Fruit fly (Drosophila melanogaster) whole organism, wandering third instar larva: Measurements from ENCODE around the gene Vps37B.
A peak's percentile ranks its signal among the peaks of the same experiment; 100 is the strongest.

Experiments used
- CG9705 ChIP-seq: fragments of 200-800 bp; sonication (Bioruptor generic); optimal IDR thresholded peaks from 2 replicates; lab custom pipeline; 2018; ENCODE audit warnings: missing biosample characterization, mild to moderate bottlenecking, missing genetic modification characterization
- Dfd ChIP-seq: fragments of >200 bp; optimal IDR thresholded peaks from 2 replicates; lab custom pipeline; 2017; ENCODE audit warnings: missing biosample characterization, missing genetic modification characterization
- Dif ChIP-seq: fragments of 200-275, 200-300 bp; sonication (Bioruptor generic); optimal IDR thresholded peaks from 2 replicates; lab custom pipeline; 2018; ENCODE audit warnings: missing biosample characterization, missing genetic modification characterization; ENCODE audit not compliant: partially characterized antibody
- Hr78 ChIP-seq: fragments of >200 bp; optimal IDR thresholded peaks from 2 replicates; lab custom pipeline; 2017; ENCODE audit warnings: missing biosample characterization, missing genetic modification characterization
- Jra ChIP-seq: sonication (Bioruptor generic); optimal IDR thresholded peaks from 2 replicates; lab custom pipeline; 2016; ENCODE audit warnings: missing biosample characterization, missing genetic modification characterization
- OdsH ChIP-seq: fragments of 200-800 bp; sonication (Bioruptor generic); optimal IDR thresholded peaks from 2 replicates; lab custom pipeline; 2016; ENCODE audit warnings: missing biosample characterization, mild to moderate bottlenecking, missing genetic modification characterization
- dmrt93B ChIP-seq: fragments of 200-800 bp; sonication (Bioruptor generic); optimal IDR thresholded peaks from 2 replicates; lab custom pipeline; 2018; ENCODE audit warnings: missing biosample characterization, mild to moderate bottlenecking, missing genetic modification characterization
- h ChIP-seq: fragments of 200-800 bp; sonication (Bioruptor generic); optimal IDR thresholded peaks from 3 replicates; lab custom pipeline; 2016; ENCODE audit warnings: missing biosample characterization, mild to moderate bottlenecking, missing genetic modification characterization
- jim ChIP-seq: fragments of 175-275, 200-325 bp; sonication (Bioruptor generic); optimal IDR thresholded peaks from 2 replicates; lab custom pipeline; 2016; ENCODE audit warnings: missing biosample characterization, mild to moderate bottlenecking, missing genetic modification characterization
- psq ChIP-seq: fragments of 200-800 bp; sonication (Bioruptor generic); optimal IDR thresholded peaks from 3 replicates; lab custom pipeline; 2017; ENCODE audit warnings: missing biosample characterization, mild to moderate bottlenecking, missing genetic modification characterization, moderate library complexity
- sage ChIP-seq: fragments of 200-800 bp; sonication (Bioruptor generic); optimal IDR thresholded peaks from 2 replicates; lab custom pipeline; 2016; ENCODE audit warnings: missing biosample characterization, mild to moderate bottlenecking, missing genetic modification characterization

dm6 chr3R:5256462-5257146 lies 30.6 kb downstream of the Vps37B start, which contains the start of the genes Enoph and Hph:
- peak; percentile 76 for TF ChIP-seq h
- TF ChIP-seq psq (GFP tag; lab: Kevin White, UChicago), result peak; percentile 68
- no peak for TF ChIP-seq Hr78
- TF ChIP-seq jim, result no peak
- TF ChIP-seq sage (GFP tag; lab: Kevin White, UChicago), result peak; percentile 33
- peak; percentile 64 for TF ChIP-seq OdsH (GFP tag; lab: Kevin White, UChicago)
- TF ChIP-seq dmrt93B, result peak; percentile 60
- no peak for TF ChIP-seq Dfd
- no peak for TF ChIP-seq Dif
- peak; percentile 31 for TF ChIP-seq CG9705
- peak; percentile 89 for TF ChIP-seq Jra (GFP tag; lab: Kevin White, UChicago)
